Worm (Caenorhabditis elegans) whole organism, L4/young adult: ENCODE measurements around the gene col-130.

ENCODE experiments used
- W03F9.2 ChIP-seq: fragments of 150-350 bp; optimal IDR thresholded peaks from 2 replicates; lab custom pipeline; 2014; ENCODE audit warnings: missing biosample characterization, missing genetic modification characterization
- dao-5 ChIP-seq: sonication (generic microtip); optimal IDR thresholded peaks from 2 replicates; lab custom pipeline; 2016; ENCODE audit warnings: missing genotype, missing genetic modification characterization, moderate library complexity, missing compliant biosample characterization
- him-1 ChIP-seq: sonication (generic microtip); optimal IDR thresholded peaks from 2 replicates; lab custom pipeline; 2016; ENCODE audit warnings: missing genotype, missing genetic modification reagents, missing genetic modification characterization, missing compliant biosample characterization

ce11 chrIV:12443936-12444335 is 15.6 kb upstream of the col-130 start, which contains the start of gene C25G4.2:
- no peak for TF ChIP-seq him-1 (tag; lab: Kevin White, UChicago)
- no peak for TF ChIP-seq W03F9.2 (tag; lab: Kevin White, UChicago)
- TF ChIP-seq dao-5 (tag; lab: Kevin White, UChicago), result no peak
